Fruit fly (Drosophila melanogaster): Measurements from ENCODE around the gene CG2256.

dm6 chrX:8115343-8115676, 28.3 kb upstream of the CG2256 start:
- TF ChIP-seq psq (optimal IDR thresholded peaks at IDR 0.05) = no peak
- TF ChIP-seq EcR (GFP tag; optimal IDR thresholded peaks at IDR 0.05) = no peak
- TF ChIP-seq pan (optimal IDR thresholded peaks at IDR 0.05) = no peak
- no peak for TF ChIP-seq Dll (optimal IDR thresholded peaks at IDR 0.05)
- no peak for TF ChIP-seq CG8478 (optimal IDR thresholded peaks at IDR 0.05)

All from whole organism.